Fruit fly (Drosophila melanogaster): ENCODE measurements around the gene aph-1.

Gene aph-1

dm6 chr2L:2806190-2806763, 40.2 kb downstream of the aph-1 start:
- TF ChIP-seq Crg-1 (GFP tag; optimal IDR thresholded peaks at IDR 0.05) = no peak
- TF ChIP-seq CG12768 (GFP tag; optimal IDR thresholded peaks at IDR 0.05) = no peak
- no peak for TF ChIP-seq bab1 (GFP tag; optimal IDR thresholded peaks at IDR 0.05)
- no peak for TF ChIP-seq CG14711 (tag; optimal IDR thresholded peaks at IDR 0.05)
- no peak for TF ChIP-seq tj (GFP tag; optimal IDR thresholded peaks at IDR 0.05)
- TF ChIP-seq Hr96 (GFP tag; optimal IDR thresholded peaks at IDR 0.05) = no peak
- TF ChIP-seq ovo (GFP tag; optimal IDR thresholded peaks at IDR 0.05) = no peak
- no peak for TF ChIP-seq Mnt (GFP tag; optimal IDR thresholded peaks at IDR 0.05)
- TF ChIP-seq cnc (optimal IDR thresholded peaks at IDR 0.05) = no peak
- no peak for TF ChIP-seq pad (GFP tag; optimal IDR thresholded peaks at IDR 0.05)
- TF ChIP-seq CG7101 (tag; optimal IDR thresholded peaks at IDR 0.05) = no peak
- no peak for TF ChIP-seq CG11617 (GFP tag; optimal IDR thresholded peaks at IDR 0.05)
- no peak for TF ChIP-seq CG5204 (GFP tag; optimal IDR thresholded peaks at IDR 0.05)

- no peak for TF ChIP-seq CG11617 (GFP tag; optimal IDR thresholded peaks at IDR 0.05)
- no peak for TF ChIP-seq ovo (GFP tag; optimal IDR thresholded peaks at IDR 0.05)
- TF ChIP-seq CG12768 (GFP tag; optimal IDR thresholded peaks at IDR 0.05) = no peak
- TF ChIP-seq Clk (GFP tag; optimal IDR thresholded peaks at IDR 0.05) = no peak
- no peak for TF ChIP-seq toe (GFP tag; optimal IDR thresholded peaks at IDR 0.05)
- no peak for TF ChIP-seq pad (GFP tag; optimal IDR thresholded peaks at IDR 0.05)
- TF ChIP-seq tj (GFP tag; optimal IDR thresholded peaks at IDR 0.05) = no peak
- no peak for TF ChIP-seq bab1 (GFP tag; optimal IDR thresholded peaks at IDR 0.05)
These were observed 41.6 kb downstream of the aph-1 start for dm6 chr2L:2807597-2807996.

dm6 chr2L:2808038-2808699, 42.1 kb downstream of the aph-1 start:
- TF ChIP-seq CG14711 (tag; optimal IDR thresholded peaks at IDR 0.05) (peak; percentile 21), Hr96 (GFP tag; optimal IDR thresholded peaks at IDR 0.05) (peak; percentile 24), pad (GFP tag; optimal IDR thresholded peaks at IDR 0.05) (no peak), CG33017 (tag; optimal IDR thresholded peaks at IDR 0.05) (peak; percentile 4), CG7101 (tag; optimal IDR thresholded peaks at IDR 0.05) (peak; percentile 17), cic (GFP tag; optimal IDR thresholded peaks at IDR 0.05) (peak; percentile 63), bab1 (GFP tag; optimal IDR thresholded peaks at IDR 0.05) (peak; percentile 4), toe (GFP tag; optimal IDR thresholded peaks at IDR 0.05) (peak; percentile 19), tj (GFP tag; optimal IDR thresholded peaks at IDR 0.05) (no peak), Clk (GFP tag; optimal IDR thresholded peaks at IDR 0.05) (no peak), Mnt (GFP tag; optimal IDR thresholded peaks at IDR 0.05) (peak; percentile 4), cnc (optimal IDR thresholded peaks at IDR 0.05) (no peak)

- no peak for TF ChIP-seq cnc (optimal IDR thresholded peaks at IDR 0.05)
- TF ChIP-seq Hr96 (GFP tag; optimal IDR thresholded peaks at IDR 0.05) = no peak
- TF ChIP-seq CG11617 (GFP tag; optimal IDR thresholded peaks at IDR 0.05) = no peak
- no peak for TF ChIP-seq CG1620 (GFP tag; optimal IDR thresholded peaks at IDR 0.05)
- TF ChIP-seq CG33017 (tag; optimal IDR thresholded peaks at IDR 0.05) = no peak
- TF ChIP-seq ovo (GFP tag; optimal IDR thresholded peaks at IDR 0.05) = no peak
- TF ChIP-seq Clk (GFP tag; optimal IDR thresholded peaks at IDR 0.05) = no peak
- TF ChIP-seq cic (GFP tag; optimal IDR thresholded peaks at IDR 0.05) = no peak
- TF ChIP-seq pad (GFP tag; optimal IDR thresholded peaks at IDR 0.05) = no peak
- no peak for TF ChIP-seq Crg-1 (GFP tag; optimal IDR thresholded peaks at IDR 0.05)
- TF ChIP-seq tj (GFP tag; optimal IDR thresholded peaks at IDR 0.05) = no peak
- no peak for TF ChIP-seq CG7045 (GFP tag; optimal IDR thresholded peaks at IDR 0.05)
- TF ChIP-seq kay (GFP tag; ENCODE audit: borderline replicate concordance) = no peak
- TF ChIP-seq CG5204 (GFP tag; optimal IDR thresholded peaks at IDR 0.05) = no peak
- TF ChIP-seq CG7101 (tag; optimal IDR thresholded peaks at IDR 0.05) = no peak
These were observed 44.8 kb downstream of the aph-1 start for dm6 chr2L:2810831-2811230.

- no peak for TF ChIP-seq cic (GFP tag; optimal IDR thresholded peaks at IDR 0.05)
- TF ChIP-seq Crg-1 (GFP tag; optimal IDR thresholded peaks at IDR 0.05) = no peak
- no peak for TF ChIP-seq CG14711 (tag; optimal IDR thresholded peaks at IDR 0.05)
- TF ChIP-seq CG5204 (GFP tag; optimal IDR thresholded peaks at IDR 0.05) = no peak
- TF ChIP-seq CG1620 (GFP tag; optimal IDR thresholded peaks at IDR 0.05) = no peak
- no peak for TF ChIP-seq Clk (GFP tag; optimal IDR thresholded peaks at IDR 0.05)
- no peak for TF ChIP-seq CG12768 (GFP tag; optimal IDR thresholded peaks at IDR 0.05)
- no peak for TF ChIP-seq pad (GFP tag; optimal IDR thresholded peaks at IDR 0.05)
- TF ChIP-seq CG7045 (GFP tag; optimal IDR thresholded peaks at IDR 0.05) = no peak
- no peak for TF ChIP-seq cnc (optimal IDR thresholded peaks at IDR 0.05)
- no peak for TF ChIP-seq CG33017 (tag; optimal IDR thresholded peaks at IDR 0.05)
These were observed 46.1 kb downstream of the aph-1 start, which contains the start of gene CG2964 for dm6 chr2L:2812137-2812536. TSS of gene CG2964 (plus strand) at chr2L:2812437.

- no peak for TF ChIP-seq CG11617 (GFP tag; optimal IDR thresholded peaks at IDR 0.05)
These were observed 49.6 kb downstream of the aph-1 start, which contains the start of gene G6P for dm6 chr2L:2815673-2816072. TSS of gene G6P (minus strand) at chr2L:2815760.

All from whole organism, adult.